Fruit fly (Drosophila melanogaster) whole organism, embryonic: Measurements from ENCODE around the gene wwk.

ENCODE experiments used
- Abd-B ChIP-seq: fragments of 200-800 bp; sonication (Bioruptor generic); optimal IDR thresholded peaks from 2 replicates; lab custom pipeline; 2018; ENCODE audit warnings: missing biosample characterization, mild to moderate bottlenecking, missing genetic modification characterization, moderate library complexity
- Adf1 ChIP-seq: fragments of 200-800 bp; sonication (Bioruptor generic); IDR thresholded peaks from 2 replicates; pipeline ENCODE4 v1.3.6; 2022; ENCODE audit warnings: missing biosample characterization, missing genetic modification characterization
- BEAF-32 ChIP-seq: fragments of 200-800 bp; sonication (Bioruptor generic); optimal IDR thresholded peaks from 3 replicates; lab custom pipeline; 2017; ENCODE audit warnings: missing biosample characterization, missing genetic modification characterization, mild to moderate bottlenecking, moderate library complexity, missing genetic modification reagents
- Bteb2 ChIP-seq: fragments of 200-800 bp; sonication (Bioruptor generic); optimal IDR thresholded peaks from 2 replicates; lab custom pipeline; 2016; ENCODE audit warnings: missing biosample characterization, missing genetic modification characterization
- CG10147 ChIP-seq: fragments of 200-800 bp; sonication (Bioruptor generic); optimal IDR thresholded peaks from 2 replicates; lab custom pipeline; 2019; ENCODE audit warnings: missing biosample characterization, mild to moderate bottlenecking, missing genetic modification characterization, moderate library complexity
- CG10565 ChIP-seq: fragments of 200-800 bp; sonication (Bioruptor generic); optimal IDR thresholded peaks from 3 replicates; lab custom pipeline; 2016; ENCODE audit warnings: missing biosample characterization, mild to moderate bottlenecking, missing genetic modification characterization
- CG11695 ChIP-seq: fragments of 200-800 bp; sonication (Bioruptor generic); IDR thresholded peaks from 3 replicates; pipeline ENCODE4 v1.3.6; 2022; ENCODE audit warnings: missing biosample characterization, missing genetic modification characterization
- CG1233 ChIP-seq: fragments of 200-800 bp; sonication (Bioruptor generic); optimal IDR thresholded peaks from 4 replicates; lab custom pipeline; 2018; ENCODE audit warnings: missing biosample characterization, mild to moderate bottlenecking, missing genetic modification characterization
- CG13424 ChIP-seq: fragments of 200-800 bp; sonication (Bioruptor generic); optimal IDR thresholded peaks from 2 replicates; lab custom pipeline; 2019; ENCODE audit warnings: missing biosample characterization, mild to moderate bottlenecking, missing genetic modification characterization, moderate library complexity
- CG1602 ChIP-seq: fragments of 200-800 bp; sonication (Bioruptor generic); optimal IDR thresholded peaks from 3 replicates; lab custom pipeline; 2016; ENCODE audit warnings: missing biosample characterization, missing genetic modification characterization
- CG17612 ChIP-seq: fragments of 200-800 bp; sonication (Bioruptor generic); IDR thresholded peaks from 2 replicates; pipeline ENCODE4 v1.3.6; 2022; ENCODE audit warnings: missing biosample characterization, missing genetic modification characterization
- CG17802 ChIP-seq: fragments of 200-800 bp; sonication (Bioruptor generic); optimal IDR thresholded peaks from 2 replicates; lab custom pipeline; 2018; ENCODE audit warnings: missing biosample characterization, mild to moderate bottlenecking, missing genetic modification characterization, moderate library complexity
- CG18262 ChIP-seq: fragments of 200-800 bp; optimal IDR thresholded peaks from 3 replicates; lab custom pipeline; 2019; ENCODE audit warnings: missing biosample characterization, mild to moderate bottlenecking, missing genetic modification characterization, moderate library complexity
- CG18599 ChIP-seq: fragments of 200-800 bp; sonication (Bioruptor generic); optimal IDR thresholded peaks from 3 replicates; lab custom pipeline; 2017; ENCODE audit warnings: missing biosample characterization, missing genetic modification characterization, mild to moderate bottlenecking, moderate library complexity, missing genetic modification reagents
- CG31365 ChIP-seq: fragments of 200-800 bp; sonication (Bioruptor generic); optimal IDR thresholded peaks from 2 replicates; lab custom pipeline; 2018; ENCODE audit warnings: missing biosample characterization, mild to moderate bottlenecking, missing genetic modification characterization
- CG32767 ChIP-seq: fragments of 200-800 bp; sonication (Bioruptor generic); IDR thresholded peaks from 2 replicates; pipeline ENCODE4 v1.3.6; 2022; ENCODE audit warnings: missing biosample characterization, missing genetic modification characterization
- CG3726 ChIP-seq: fragments of 200-800 bp; sonication (Bioruptor generic); IDR thresholded peaks from 3 replicates; pipeline ENCODE4, ENCODE4 v1.3.6; 2022; ENCODE audit warnings: missing biosample characterization, missing genetic modification characterization
- CG7745 ChIP-seq: fragments of 200-800 bp; sonication (Bioruptor generic); optimal IDR thresholded peaks from 2 replicates; lab custom pipeline; 2018; ENCODE audit warnings: missing biosample characterization, mild to moderate bottlenecking, missing genetic modification characterization, moderate library complexity
- CG9727 ChIP-seq: fragments of 200-800 bp; sonication (Bioruptor generic); optimal IDR thresholded peaks from 3 replicates; lab custom pipeline; 2017; ENCODE audit warnings: missing biosample characterization, mild to moderate bottlenecking, missing genetic modification characterization
- CG9797 ChIP-seq: fragments of 200-800 bp; sonication (Bioruptor generic); optimal IDR thresholded peaks from 3 replicates; lab custom pipeline; 2018; ENCODE audit warnings: missing biosample characterization, mild to moderate bottlenecking, missing genetic modification characterization
- D19B ChIP-seq: fragments of 200-800 bp; sonication (Bioruptor generic); optimal IDR thresholded peaks from 2 replicates; lab custom pipeline; 2017; ENCODE audit warnings: missing biosample characterization, mild to moderate bottlenecking, missing genetic modification characterization
- Dad ChIP-seq: fragments of 200-800 bp; sonication (Bioruptor generic); optimal IDR thresholded peaks from 3 replicates; lab custom pipeline; 2016; ENCODE audit warnings: missing biosample characterization, missing genetic modification characterization
- Ets65A ChIP-seq: fragments of 200-800 bp; sonication (Bioruptor generic); peaks from one replicate; lab custom pipeline; 2016; ENCODE audit warnings: missing biosample characterization, missing genetic modification characterization
- HLH3B ChIP-seq: fragments of 200-800 bp; sonication (Bioruptor generic); IDR thresholded peaks from 2 replicates; pipeline ENCODE4 v1.3.6; 2022; ENCODE audit warnings: missing biosample characterization, missing genetic modification characterization
- HLHmδ ChIP-seq: fragments of 200-800 bp; sonication (Bioruptor generic); optimal IDR thresholded peaks from 2 replicates; lab custom pipeline; 2018; ENCODE audit warnings: missing biosample characterization, mild to moderate bottlenecking, missing genetic modification characterization, moderate library complexity
- HmgD ChIP-seq: fragments of 200-800 bp; sonication (Bioruptor generic); optimal IDR thresholded peaks from 3 replicates; lab custom pipeline; 2016; ENCODE audit warnings: missing biosample characterization, missing genetic modification characterization
- Hmr ChIP-seq: fragments of 200-800 bp; sonication (Bioruptor generic); optimal IDR thresholded peaks from 3 replicates; lab custom pipeline; 2017; ENCODE audit warnings: mild to moderate bottlenecking, missing biosample characterization, missing genetic modification reagents, missing genetic modification characterization
- MTF-1 ChIP-seq: fragments of 200-800 bp; sonication (Bioruptor generic); optimal IDR thresholded peaks from 2 replicates; lab custom pipeline; 2018; ENCODE audit warnings: missing biosample characterization, mild to moderate bottlenecking, missing genetic modification characterization, borderline replicate concordance
- Meics ChIP-seq: fragments of 200-800 bp; sonication (Bioruptor generic); optimal IDR thresholded peaks from 2 replicates; lab custom pipeline; 2017; ENCODE audit warnings: missing biosample characterization, mild to moderate bottlenecking, missing genetic modification characterization
- Myb ChIP-seq: fragments of 200-800 bp; sonication (Bioruptor generic); optimal IDR thresholded peaks from 2 replicates; lab custom pipeline; 2016; ENCODE audit warnings: missing biosample characterization, missing genetic modification characterization
- NK7.1 ChIP-seq: fragments of 200-800 bp; sonication (Bioruptor generic); optimal IDR thresholded peaks from 3 replicates; lab custom pipeline; 2016; ENCODE audit warnings: missing biosample characterization, missing genetic modification characterization
- Oaz ChIP-seq: fragments of 200-800 bp; sonication (Bioruptor generic); IDR thresholded peaks from 2 replicates; pipeline ENCODE4 v1.3.6; 2022; ENCODE audit warnings: missing biosample characterization, missing genetic modification characterization
- ci ChIP-seq: fragments of 200-800 bp; sonication (Bioruptor generic); IDR thresholded peaks from 3 replicates; pipeline ENCODE4 v1.3.6; 2022; ENCODE audit warnings: missing biosample characterization, missing genetic modification characterization
- crc ChIP-seq: fragments of 200-800 bp; sonication (Bioruptor generic); optimal IDR thresholded peaks from 2 replicates; lab custom pipeline; 2016; ENCODE audit warnings: missing biosample characterization, missing genetic modification characterization
- croc ChIP-seq: fragments of 200-800 bp; sonication (Bioruptor generic); conservative IDR thresholded peaks from 3 replicates; pipeline ENCODE4 v1.3.6; 2022; ENCODE audit warnings: missing biosample characterization, missing genetic modification characterization
- dimm ChIP-seq: fragments of 200-800 bp; sonication (Bioruptor generic); IDR thresholded peaks from 2 replicates; pipeline ENCODE4 v1.3.6; 2022; ENCODE audit warnings: missing biosample characterization, missing genetic modification characterization
- ems ChIP-seq: fragments of 200-800 bp; sonication (Bioruptor generic); optimal IDR thresholded peaks from 3 replicates; lab custom pipeline; 2016; ENCODE audit warnings: missing biosample characterization, missing genetic modification characterization
- gcm ChIP-seq: fragments of 200-800 bp; sonication (Bioruptor generic); optimal IDR thresholded peaks from 2 replicates; lab custom pipeline; 2019; ENCODE audit warnings: missing biosample characterization, mild to moderate bottlenecking, missing genetic modification characterization, moderate library complexity
- gem ChIP-seq: fragments of 200-800 bp; sonication (Bioruptor generic); optimal IDR thresholded peaks from 2 replicates; lab custom pipeline; 2019; ENCODE audit warnings: missing biosample characterization, mild to moderate bottlenecking, missing genetic modification characterization, moderate library complexity
- gro ChIP-seq: fragments of 200-800 bp; sonication (Bioruptor generic); optimal IDR thresholded peaks from 2 replicates; lab custom pipeline; 2016; ENCODE audit warnings: missing biosample characterization, missing genetic modification characterization
- kah ChIP-seq: fragments of 200-800 bp; sonication (Bioruptor generic); optimal IDR thresholded peaks from 2 replicates; lab custom pipeline; 2018; ENCODE audit warnings: missing biosample characterization, mild to moderate bottlenecking, missing genetic modification characterization
- nmo ChIP-seq: fragments of 200-800 bp; sonication (Bioruptor generic); optimal IDR thresholded peaks from 2 replicates; lab custom pipeline; 2018; ENCODE audit warnings: missing biosample characterization, mild to moderate bottlenecking, missing genetic modification characterization, moderate library complexity
- otp ChIP-seq: fragments of 200-800 bp; sonication (Bioruptor generic); IDR thresholded peaks from 3 replicates; pipeline ENCODE4, ENCODE4 v1.3.6; 2022; ENCODE audit warnings: missing biosample characterization, missing genetic modification characterization
- pan ChIP-seq, 4 experiments: fragments of >200 bp in 3 of 4; fragments of 200-800 bp in 1 of 4; sonication (Bioruptor generic) in 1 of 4; optimal IDR thresholded peaks in 3 of 4; IDR thresholded peaks in 1 of 4; 2 replicates each; pipeline versions ENCODE4 v1.3.6 to Lab custom; 2017 to 2022; ENCODE audit warnings: missing biosample characterization in 2 of 4, missing genetic modification characterization in 2 of 4, mixed read lengths in 1 of 4
- pum ChIP-seq: fragments of 200-800 bp; sonication (Bioruptor generic); optimal IDR thresholded peaks from 2 replicates; lab custom pipeline; 2016; ENCODE audit warnings: missing biosample characterization, missing genetic modification characterization
- row ChIP-seq: fragments of 200-800 bp; sonication (Bioruptor generic); IDR thresholded peaks from 3 replicates; pipeline ENCODE4 v1.3.6; 2022; ENCODE audit warnings: missing biosample characterization, missing genetic modification characterization
- sens-2 ChIP-seq: fragments of 200-800 bp; sonication (Bioruptor generic); IDR thresholded peaks from 2 replicates; pipeline ENCODE4 v1.3.6; 2022; ENCODE audit warnings: missing biosample characterization, missing genetic modification characterization
- seq ChIP-seq: fragments of 200-800 bp; sonication (Bioruptor generic); IDR thresholded peaks from 2 replicates; pipeline ENCODE4 v1.3.6; 2022; ENCODE audit warnings: missing biosample characterization, missing genetic modification characterization
- so ChIP-seq: fragments of 200-800 bp; sonication (Bioruptor generic); IDR thresholded peaks from 3 replicates; pipeline ENCODE4 v1.3.6; 2022; ENCODE audit warnings: missing biosample characterization, missing genetic modification characterization
- unpg ChIP-seq: fragments of 200-800 bp; sonication (Bioruptor generic); optimal IDR thresholded peaks from 3 replicates; lab custom pipeline; 2018; ENCODE audit warnings: missing biosample characterization, mild to moderate bottlenecking, missing genetic modification characterization, moderate library complexity
- yki ChIP-seq: fragments of >200 bp; optimal IDR thresholded peaks from 3 replicates; lab custom pipeline; 2018

The wwk gene

dm6 chr2L:15067832-15068231, 6.7 kb upstream of the wwk start (continued):
- TF ChIP-seq CG1602 (GFP tag; lab: Kevin White, UChicago) (no peak), pum (GFP tag; lab: Kevin White, UChicago) (peak; percentile 15), Meics (GFP tag; lab: Kevin White, UChicago) (peak; percentile 8), NK7.1 (GFP tag; lab: Kevin White, UChicago) (no peak), Hmr (GFP tag; lab: Kevin White, UChicago) (peak; percentile 65), Dad (GFP tag; lab: Kevin White, UChicago) (peak; percentile 41), CG10565 (GFP tag; lab: Kevin White, UChicago) (no peak), otp (GFP tag; lab: Robert Waterston, UW) (no peak), CG9797 (GFP tag; lab: Kevin White, UChicago) (peak; percentile 63), crc (no peak), HLHmδ (GFP tag; lab: Kevin White, UChicago) (peak; percentile 64), CG9727 (GFP tag; lab: Kevin White, UChicago) (no peak), HmgD (GFP tag; lab: Kevin White, UChicago) (peak; percentile 86), CG3726 (GFP tag; lab: Robert Waterston, UW) (no peak), gro (GFP tag; lab: Kevin White, UChicago) (no peak), CG17612 (GFP tag; lab: Robert Waterston, UW) (0 out of 2 replicates have a peak, but pooled peaks have one; percentile 9), Bteb2 (peak; percentile 6), Abd-B (GFP tag; lab: Kevin White, UChicago) (peak; percentile 30), dimm (GFP tag; lab: Robert Waterston, UW) (no peak), unpg (GFP tag; lab: Kevin White, UChicago) (peak; percentile 28), D19B (GFP tag; lab: Kevin White, UChicago) (no peak), gcm (GFP tag; lab: Kevin White, UChicago) (peak; percentile 93), row (GFP tag; lab: Robert Waterston, UW) (peak; percentile 75), croc (GFP tag; lab: Robert Waterston, UW) (no peak), CG18599 (GFP tag; lab: Kevin White, UChicago) (peak; percentile 58), gem (tag; lab: Kevin White, UChicago) (peak; percentile 15), Ets65A (GFP tag; lab: Kevin White, UChicago) (peak; percentile 92), sens-2 (GFP tag; lab: Robert Waterston, UW) (no peak), pan (optimal IDR thresholded peaks at IDR 0.05; lab: Kevin White, UChicago) (no peak), pan (GFP tag; optimal IDR thresholded peaks at IDR 0.05 in 1 of 2, IDR thresholded peaks at IDR 0.05 in 1 of 2) (no peak), CG1233 (peak; percentile 6), CG18262 (tag; lab: Kevin White, UChicago) (no peak), seq (GFP tag; lab: Robert Waterston, UW) (no peak), MTF-1 (GFP tag; lab: Kevin White, UChicago) (peak; percentile 39), kah (GFP tag; lab: Kevin White, UChicago) (peak; percentile 71), Oaz (no peak), CG31365 (tag; lab: Kevin White, UChicago) (peak; percentile 14), ems (GFP tag; lab: Kevin White, UChicago) (no peak), CG32767 (GFP tag; lab: Robert Waterston, UW) (peak; percentile 100), CG7745 (tag; lab: Kevin White, UChicago) (peak; percentile 40), HLH3B (GFP tag; lab: Robert Waterston, UW) (no peak), CG11695 (no peak), yki (peak; percentile 79), Myb (GFP tag; lab: Kevin White, UChicago) (peak; percentile 27), ci (peak; percentile 72), BEAF-32 (GFP tag; lab: Kevin White, UChicago) (peak; percentile 91), Adf1 (GFP tag; lab: Robert Waterston, UW) (peak; percentile 79), CG10147 (GFP tag; lab: Kevin White, UChicago) (peak; percentile 52), nmo (GFP tag; lab: Kevin White, UChicago) (peak; percentile 59), so (GFP tag; lab: Robert Waterston, UW) (peak; percentile 56; the same call in 2 of the 3 replicates), CG17802 (tag; lab: Kevin White, UChicago) (no peak), CG13424 (peak; percentile 32)
